Fruit fly (Drosophila melanogaster) whole organism, prepupa: ENCODE data around the gene Kr-h2.

Experiments used
- CG10669 ChIP-seq: fragments of 200-800 bp; sonication (Bioruptor generic); optimal IDR thresholded peaks from 3 replicates; lab custom pipeline; 2018; ENCODE audit warnings: missing biosample characterization, mild to moderate bottlenecking, missing genetic modification characterization, moderate library complexity
- CG11294 ChIP-seq: fragments of 200-800 bp; sonication (Bioruptor generic); IDR thresholded peaks from 2 replicates; pipeline ENCODE4 v1.3.6; 2022; ENCODE audit warnings: missing biosample characterization, missing genetic modification characterization
- CG11762 ChIP-seq: fragments of 200-800 bp; sonication (Bioruptor generic); optimal IDR thresholded peaks from 3 replicates; lab custom pipeline; 2016; ENCODE audit warnings: missing biosample characterization, missing genetic modification characterization; ENCODE audit not compliant: insufficient read depth
- CG11902 ChIP-seq: fragments of 200-800 bp; sonication (Bioruptor generic); optimal IDR thresholded peaks from 3 replicates; lab custom pipeline; 2016; ENCODE audit warnings: missing biosample characterization, missing genetic modification characterization
- CG15336 ChIP-seq: fragments of 200-800 bp; sonication (Bioruptor generic); IDR thresholded peaks from 2 replicates; pipeline ENCODE4 v1.3.6; 2022; ENCODE audit warnings: missing biosample characterization, missing genetic modification characterization
- CG16779 ChIP-seq: fragments of 200-800 bp; sonication (Bioruptor generic); optimal IDR thresholded peaks from 3 replicates; lab custom pipeline; 2017; ENCODE audit warnings: missing biosample characterization, mild to moderate bottlenecking, missing genetic modification characterization
- CG3032 ChIP-seq: fragments of 200-800 bp; optimal IDR thresholded peaks from 2 replicates; lab custom pipeline; 2019; ENCODE audit warnings: missing biosample characterization, mild to moderate bottlenecking, missing genetic modification characterization, moderate library complexity
- CG31627 ChIP-seq: fragments of 200-800 bp; sonication (Bioruptor generic); optimal IDR thresholded peaks from 3 replicates; lab custom pipeline; 2016; ENCODE audit warnings: missing biosample characterization, missing genetic modification characterization
- CG32006 ChIP-seq: fragments of 200-800 bp; sonication (Bioruptor generic); optimal IDR thresholded peaks from 3 replicates; lab custom pipeline; 2017; ENCODE audit warnings: missing biosample characterization, mild to moderate bottlenecking, missing genetic modification characterization
- CG3919 ChIP-seq: fragments of 200-800 bp; sonication (Bioruptor generic); optimal IDR thresholded peaks from 3 replicates; lab custom pipeline; 2016; ENCODE audit warnings: missing biosample characterization, missing genetic modification characterization
- CG4318 ChIP-seq: fragments of 200-800 bp; sonication (Bioruptor generic); optimal IDR thresholded peaks from 3 replicates; lab custom pipeline; 2017; ENCODE audit warnings: missing biosample characterization, mild to moderate bottlenecking, missing genetic modification characterization
- CG6163 ChIP-seq: fragments of 200-800 bp; sonication (Bioruptor generic); IDR thresholded peaks from 3 replicates; pipeline ENCODE4 v1.3.6; 2022; ENCODE audit warnings: missing biosample characterization, missing genetic modification characterization
- CG6276 ChIP-seq: fragments of 200-800 bp; sonication (Bioruptor generic); optimal IDR thresholded peaks from 2 replicates; lab custom pipeline; 2017; ENCODE audit warnings: missing biosample characterization, mild to moderate bottlenecking, missing genetic modification characterization
- CG6792 ChIP-seq: fragments of 200-800 bp; sonication (Bioruptor generic); optimal IDR thresholded peaks from 3 replicates; lab custom pipeline; 2016; ENCODE audit warnings: missing biosample characterization, missing genetic modification characterization
- CG6808 ChIP-seq: fragments of 200-800 bp; sonication (Bioruptor generic); optimal IDR thresholded peaks from 3 replicates; lab custom pipeline; 2017; ENCODE audit warnings: missing biosample characterization, missing genetic modification characterization, mild to moderate bottlenecking, moderate library complexity, missing genetic modification reagents
- CG6854 ChIP-seq: fragments of 200-800 bp; sonication (Bioruptor generic); optimal IDR thresholded peaks from 2 replicates; lab custom pipeline; 2017; ENCODE audit warnings: missing biosample characterization, mild to moderate bottlenecking, missing genetic modification characterization
- CG7368 ChIP-seq: fragments of 200-800 bp; sonication (Bioruptor generic); optimal IDR thresholded peaks from 3 replicates; lab custom pipeline; 2016; ENCODE audit warnings: missing biosample characterization, missing genetic modification characterization
- CG8119 ChIP-seq: fragments of 200-800 bp; sonication (Bioruptor generic); IDR thresholded peaks from 3 replicates; pipeline ENCODE4 v1.3.6; 2022; ENCODE audit warnings: missing biosample characterization, missing genetic modification characterization
- CG8319 ChIP-seq: fragments of 200-800 bp; sonication (Bioruptor generic); optimal IDR thresholded peaks from 3 replicates; lab custom pipeline; 2016; ENCODE audit warnings: missing biosample characterization, missing genetic modification characterization
- CG8632 ChIP-seq: fragments of 200-800 bp; sonication (Bioruptor generic); optimal IDR thresholded peaks from 3 replicates; lab custom pipeline; 2016; ENCODE audit warnings: missing biosample characterization, missing genetic modification characterization
- CG9139 ChIP-seq: fragments of 200-800 bp; sonication (Bioruptor generic); optimal IDR thresholded peaks from 3 replicates; lab custom pipeline; 2017; ENCODE audit warnings: missing biosample characterization, mild to moderate bottlenecking, missing genetic modification characterization
- Eip75B ChIP-seq: fragments of 200-800 bp; sonication (Bioruptor generic); optimal IDR thresholded peaks from 3 replicates; lab custom pipeline; 2016; ENCODE audit warnings: missing biosample characterization, missing genetic modification characterization
- Eip78C ChIP-seq: fragments of 200-800 bp; sonication (Bioruptor generic); peaks from one replicate; lab custom pipeline; 2016; ENCODE audit warnings: missing biosample characterization, missing genetic modification characterization
- Eip93F ChIP-seq: fragments of 200-800 bp; sonication (Bioruptor generic); optimal IDR thresholded peaks from 2 replicates; lab custom pipeline; 2016; ENCODE audit warnings: missing biosample characterization, mild to moderate bottlenecking, missing genetic modification characterization
- Ets21C ChIP-seq: fragments of 200-800 bp; sonication (Bioruptor generic); optimal IDR thresholded peaks from 3 replicates; lab custom pipeline; 2016; ENCODE audit warnings: missing biosample characterization, missing genetic modification characterization
- Ets96B ChIP-seq: fragments of 200-800 bp; optimal IDR thresholded peaks from 2 replicates; lab custom pipeline; 2019; ENCODE audit warnings: missing biosample characterization, mild to moderate bottlenecking, missing genetic modification characterization, moderate library complexity
- Gug ChIP-seq: fragments of 200-800 bp; sonication (Bioruptor generic); IDR thresholded peaks from 2 replicates; pipeline ENCODE4 v1.3.6; 2022; ENCODE audit warnings: missing biosample characterization, missing genetic modification characterization
- Hr38 ChIP-seq: sonication (Bioruptor generic); optimal IDR thresholded peaks from 2 replicates; lab custom pipeline; 2016; ENCODE audit warnings: missing biosample characterization, missing genetic modification characterization
- Hr39 ChIP-seq: fragments of 200-800 bp; sonication (Bioruptor generic); optimal IDR thresholded peaks from 2 replicates; lab custom pipeline; 2016; ENCODE audit warnings: missing biosample characterization, missing genetic modification characterization
- Hr4 ChIP-seq: fragments of 200-800 bp; sonication (Bioruptor generic); optimal IDR thresholded peaks from 3 replicates; lab custom pipeline; 2016; ENCODE audit warnings: missing biosample characterization, missing genetic modification characterization
- Met ChIP-seq: fragments of 200-800 bp; sonication (Bioruptor generic); optimal IDR thresholded peaks from 3 replicates; lab custom pipeline; 2016; ENCODE audit warnings: missing biosample characterization, missing genetic modification characterization
- Smox ChIP-seq: fragments of 200-800 bp; sonication (Bioruptor generic); optimal IDR thresholded peaks from 3 replicates; lab custom pipeline; 2016; ENCODE audit warnings: missing biosample characterization, missing genetic modification characterization
- Sox102F ChIP-seq: fragments of 200-800 bp; sonication (Bioruptor generic); optimal IDR thresholded peaks from 2 replicates; lab custom pipeline; 2016; ENCODE audit warnings: missing biosample characterization, mild to moderate bottlenecking, missing genetic modification characterization
- Sox14 ChIP-seq: fragments of 200-800 bp; sonication (Bioruptor generic); optimal IDR thresholded peaks from 3 replicates; lab custom pipeline; 2016; ENCODE audit warnings: missing biosample characterization, missing genetic modification characterization
- Sox15 ChIP-seq: fragments of 200-800 bp; sonication (Bioruptor generic); optimal IDR thresholded peaks from 3 replicates; lab custom pipeline; 2016; ENCODE audit warnings: missing biosample characterization, missing genetic modification characterization
- achi ChIP-seq: fragments of 200-800 bp; sonication (Bioruptor generic); optimal IDR thresholded peaks from 3 replicates; lab custom pipeline; 2016; ENCODE audit warnings: missing biosample characterization, missing genetic modification characterization
- acj6 ChIP-seq: fragments of 200-800 bp; sonication (Bioruptor generic); optimal IDR thresholded peaks from 3 replicates; lab custom pipeline; 2016; ENCODE audit warnings: missing biosample characterization, missing genetic modification characterization
- cyc ChIP-seq: fragments of 200-800 bp; sonication (Bioruptor generic); optimal IDR thresholded peaks from 3 replicates; lab custom pipeline; 2016; ENCODE audit warnings: missing biosample characterization, missing genetic modification characterization
- dac ChIP-seq: fragments of 200-800 bp; sonication (Bioruptor generic); optimal IDR thresholded peaks from 2 replicates; lab custom pipeline; 2017; ENCODE audit warnings: missing biosample characterization, mild to moderate bottlenecking, missing genetic modification characterization
- dsx ChIP-seq: fragments of 200-800 bp; optimal IDR thresholded peaks from 3 replicates; lab custom pipeline; 2019; ENCODE audit warnings: missing biosample characterization, mild to moderate bottlenecking, missing genetic modification characterization, moderate library complexity; ENCODE audit not compliant: poor library complexity, severe bottlenecking
- eg ChIP-seq: fragments of 200-800 bp; sonication (Bioruptor generic); IDR thresholded peaks from 3 replicates; pipeline ENCODE4 v1.3.6; 2022; ENCODE audit warnings: missing biosample characterization, missing genetic modification characterization
- esn ChIP-seq: fragments of 200-800 bp; sonication (Bioruptor generic); optimal IDR thresholded peaks from 2 replicates; lab custom pipeline; 2016; ENCODE audit warnings: missing biosample characterization, mild to moderate bottlenecking, missing genetic modification characterization, moderate library complexity
- fd59A ChIP-seq: fragments of 200-800 bp; sonication (Bioruptor generic); optimal IDR thresholded peaks from 2 replicates; lab custom pipeline; 2017; ENCODE audit warnings: missing biosample characterization, mild to moderate bottlenecking, missing genetic modification characterization, missing genetic modification reagents
- lz ChIP-seq: fragments of 200-800 bp; sonication (Bioruptor generic); optimal IDR thresholded peaks from 3 replicates; lab custom pipeline; 2016; ENCODE audit warnings: missing biosample characterization, missing genetic modification characterization
- net ChIP-seq: fragments of 200-800 bp; sonication (Bioruptor generic); optimal IDR thresholded peaks from 3 replicates; lab custom pipeline; 2016; ENCODE audit warnings: missing biosample characterization, missing genetic modification characterization
- pdm3 ChIP-seq: fragments of 200-800 bp; sonication (Bioruptor generic); optimal IDR thresholded peaks from 3 replicates; lab custom pipeline; 2016; ENCODE audit warnings: missing biosample characterization, missing genetic modification characterization
- salr ChIP-seq, 2 experiments: fragments of 200-800 bp; sonication (Bioruptor generic); optimal IDR thresholded peaks; 3 replicates each; lab custom pipeline; 2016 to 2018; ENCODE audit warnings: missing biosample characterization in 2 of 2, missing genetic modification characterization in 2 of 2, mild to moderate bottlenecking in 1 of 2
- spab ChIP-seq: fragments of 200-800 bp; sonication (Bioruptor generic); optimal IDR thresholded peaks from 2 replicates; lab custom pipeline; 2017; ENCODE audit warnings: missing biosample characterization, mild to moderate bottlenecking, missing genetic modification characterization, missing genetic modification reagents
- ss ChIP-seq, 2 experiments: fragments of 200-800 bp; sonication (Bioruptor generic); optimal IDR thresholded peaks; 2 replicates in 1 of 2; 3 replicates in 1 of 2; lab custom pipeline; 2017 to 2018; ENCODE audit warnings: mild to moderate bottlenecking in 2 of 2, missing biosample characterization in 2 of 2, missing genetic modification characterization in 2 of 2, moderate library complexity in 1 of 2
- svp ChIP-seq: fragments of 200-800 bp; sonication (Bioruptor generic); peaks from one replicate; lab custom pipeline; 2016; ENCODE audit warnings: missing biosample characterization, missing genetic modification characterization
- topi ChIP-seq: fragments of 200-800 bp; sonication (Bioruptor generic); optimal IDR thresholded peaks from 3 replicates; lab custom pipeline; 2016; ENCODE audit warnings: missing biosample characterization, missing genetic modification characterization
- vri ChIP-seq: fragments of 200-800 bp; sonication (Bioruptor generic); optimal IDR thresholded peaks from 3 replicates; lab custom pipeline; 2016; ENCODE audit warnings: missing biosample characterization, mild to moderate bottlenecking, missing genetic modification characterization

Kr-h2 gene

DNA sequence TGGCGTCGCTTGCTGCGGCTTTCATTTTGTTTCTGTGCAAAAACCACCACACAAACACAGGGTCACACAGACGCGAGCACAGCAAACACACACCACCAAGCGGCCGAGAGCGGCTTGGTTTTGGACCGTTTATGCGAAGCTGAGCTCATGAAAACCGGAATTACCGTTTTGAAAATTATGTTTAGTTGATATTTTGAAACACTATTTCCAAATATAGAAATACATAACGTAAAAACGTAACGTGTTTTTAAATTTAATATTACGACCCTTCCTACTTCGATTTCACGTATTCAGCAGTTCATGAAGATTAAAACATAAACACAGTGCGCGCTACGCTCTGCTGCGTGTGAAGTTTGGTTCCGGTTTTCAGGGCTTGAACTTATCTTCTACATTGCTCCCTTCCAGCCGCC lies 19.6 kb upstream of the Kr-h2 start:
- TF ChIP-seq CG16779 (tag; lab: Kevin White, UChicago) (peak; percentile 94), CG8632 (peak; percentile 94), CG11294 (GFP tag; lab: Robert Waterston, UW) (peak; percentile 91), CG6792 (peak; percentile 97), ss (GFP tag; optimal IDR thresholded peaks at IDR 0.05; lab: Kevin White, UChicago) (peak; percentile 96), acj6 (peak; percentile 94), Gug (peak; percentile 89), dac (GFP tag; lab: Kevin White, UChicago) (peak; percentile 92), dsx (GFP tag; lab: Kevin White, UChicago) (peak; percentile 94), CG9139 (GFP tag; lab: Kevin White, UChicago) (peak; percentile 94), salr (GFP tag; optimal IDR thresholded peaks at IDR 0.05; lab: Kevin White, UChicago) (peak; percentile 90), cyc (GFP tag; lab: Kevin White, UChicago) (peak; percentile 93), CG31627 (GFP tag; lab: Kevin White, UChicago) (peak; percentile 94), Hr4 (GFP tag; lab: Kevin White, UChicago) (peak; percentile 97), CG4318 (GFP tag; lab: Kevin White, UChicago) (no peak), CG6808 (GFP tag; lab: Kevin White, UChicago) (peak; percentile 93), CG10669 (GFP tag; lab: Kevin White, UChicago) (peak; percentile 89), CG6854 (GFP tag; lab: Kevin White, UChicago) (peak; percentile 95), lz (GFP tag; lab: Kevin White, UChicago) (peak; percentile 97), spab (GFP tag; lab: Kevin White, UChicago) (peak; percentile 90), CG15336 (GFP tag; lab: Robert Waterston, UW) (peak; percentile 99), Sox102F (peak; percentile 97), net (peak; percentile 98), Eip78C (peak; percentile 99), CG6276 (GFP tag; lab: Kevin White, UChicago) (peak; percentile 95), Met (GFP tag; lab: Kevin White, UChicago) (peak; percentile 96), Hr39 (GFP tag; lab: Kevin White, UChicago) (peak; percentile 93), CG7368 (GFP tag; lab: Kevin White, UChicago) (peak; percentile 93), Eip75B (GFP tag; lab: Kevin White, UChicago) (peak; percentile 97), esn (GFP tag; lab: Kevin White, UChicago) (peak; percentile 98), pdm3 (GFP tag; lab: Kevin White, UChicago) (peak; percentile 96), achi (GFP tag; lab: Kevin White, UChicago) (peak; percentile 96), fd59A (GFP tag; lab: Kevin White, UChicago) (peak; percentile 88), svp (GFP tag; lab: Kevin White, UChicago) (peak; percentile 98), Ets21C (peak; percentile 88), CG3032 (peak; percentile 93), topi (GFP tag; lab: Kevin White, UChicago) (peak; percentile 98), CG3919 (GFP tag; lab: Kevin White, UChicago) (peak; percentile 97), Eip93F (GFP tag; lab: Kevin White, UChicago) (peak; percentile 94), Sox15 (peak; percentile 82), CG8119 (GFP tag; lab: Robert Waterston, UW) (peak; percentile 98), CG11902 (GFP tag; lab: Kevin White, UChicago) (peak; percentile 79), eg (GFP tag; lab: Robert Waterston, UW) (peak; percentile 97), CG6163 (peak; percentile 98), Smox (GFP tag; lab: Kevin White, UChicago) (peak; percentile 96), Hr38 (GFP tag; lab: Kevin White, UChicago) (no peak), CG11762 (GFP tag; lab: Kevin White, UChicago) (peak; percentile 93), Ets96B (peak; percentile 95), vri (GFP tag; lab: Kevin White, UChicago) (peak; percentile 96), Sox14 (GFP tag; lab: Kevin White, UChicago) (peak; percentile 96), CG32006 (GFP tag; lab: Kevin White, UChicago) (peak; percentile 97), CG8319 (GFP tag; lab: Kevin White, UChicago) (peak; percentile 88)
